Worm (Caenorhabditis elegans) whole organism, early embryonic: ENCODE measurements around the gene Y39A1A.27.

Experiments used
- ama-1 ChIP-seq: fragments of 150-350 bp; optimal IDR thresholded peaks from 2 replicates; lab custom pipeline; 2014
- ceh-36 ChIP-seq: sonication (generic microtip); optimal IDR thresholded peaks from 2 replicates; lab custom pipeline; 2016; ENCODE audit warnings: missing genetic modification characterization, inconsistent platforms, missing compliant biosample characterization
- flt-1 ChIP-seq: fragments of 200-800 bp; sonication (Bioruptor generic); IDR thresholded peaks from 2 replicates; pipeline ENCODE4 v1.3.6; 2022; ENCODE audit warnings: missing genetic modification characterization, missing compliant biosample characterization
- hnd-1 ChIP-seq: sonication (generic microtip); optimal IDR thresholded peaks from 2 replicates; lab custom pipeline; 2016; ENCODE audit warnings: missing genetic modification characterization, missing compliant biosample characterization
- scrt-1 ChIP-seq: fragments of 200-800 bp; sonication (Bioruptor generic); IDR thresholded peaks from 2 replicates; pipeline ENCODE4 v1.3.6; 2022; ENCODE audit warnings: missing genetic modification characterization, missing compliant biosample characterization
- tbx-37 ChIP-seq: fragments of 200-800 bp; sonication (Bioruptor generic); conservative IDR thresholded peaks from 2 replicates; pipeline ENCODE4 v1.3.6; 2022; ENCODE audit warnings: missing genetic modification reagents, missing genetic modification characterization, missing compliant biosample characterization
- tra-4 ChIP-seq: sonication (generic microtip); optimal IDR thresholded peaks from 2 replicates; lab custom pipeline; 2017; ENCODE audit warnings: missing genetic modification characterization, missing compliant biosample characterization

DNA sequence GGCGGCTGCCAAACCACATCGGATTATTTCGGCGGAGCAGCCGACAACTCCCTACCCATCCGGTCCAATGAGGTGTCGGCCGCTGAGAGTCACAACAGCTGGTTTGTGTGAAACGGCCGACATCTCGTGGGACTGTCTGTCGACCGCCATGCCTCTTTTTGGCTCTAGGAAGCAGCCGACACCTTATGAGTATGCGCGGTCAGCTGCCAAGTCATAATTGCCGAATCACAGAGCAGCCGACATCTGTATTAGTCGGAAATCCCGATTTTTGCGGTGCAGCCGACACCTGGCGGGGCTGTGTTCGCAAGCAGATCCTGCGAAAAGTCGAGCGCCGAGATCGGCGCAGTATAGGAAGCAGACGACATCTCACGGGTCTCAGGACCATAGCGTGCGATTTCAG is 46.7 kb upstream of the Y39A1A.27 start:
- no peak for TF ChIP-seq ceh-36
- no peak for TF ChIP-seq scrt-1
- no peak for TF ChIP-seq ama-1 (lab: Kevin White, UChicago)
- TF ChIP-seq tra-4, result no peak
- TF ChIP-seq hnd-1 (tag; lab: Kevin White, UChicago), result no peak
- no peak for TF ChIP-seq tbx-37
- no peak for TF ChIP-seq flt-1 (GFP tag; lab: Robert Waterston, UW)
